Fruit fly (Drosophila melanogaster) S2 (cell line): Measurements from ENCODE around the gene CG44362.

Experiments
- CG8478 ChIP-seq: fragments of >200 bp; optimal IDR thresholded peaks from 2 replicates; lab custom pipeline; 2018
- CTCF ChIP-seq, 2 experiments: fragments of >200 bp; optimal IDR thresholded peaks; 2 replicates each; lab custom pipeline; 2018

Gene CG44362

DNA sequence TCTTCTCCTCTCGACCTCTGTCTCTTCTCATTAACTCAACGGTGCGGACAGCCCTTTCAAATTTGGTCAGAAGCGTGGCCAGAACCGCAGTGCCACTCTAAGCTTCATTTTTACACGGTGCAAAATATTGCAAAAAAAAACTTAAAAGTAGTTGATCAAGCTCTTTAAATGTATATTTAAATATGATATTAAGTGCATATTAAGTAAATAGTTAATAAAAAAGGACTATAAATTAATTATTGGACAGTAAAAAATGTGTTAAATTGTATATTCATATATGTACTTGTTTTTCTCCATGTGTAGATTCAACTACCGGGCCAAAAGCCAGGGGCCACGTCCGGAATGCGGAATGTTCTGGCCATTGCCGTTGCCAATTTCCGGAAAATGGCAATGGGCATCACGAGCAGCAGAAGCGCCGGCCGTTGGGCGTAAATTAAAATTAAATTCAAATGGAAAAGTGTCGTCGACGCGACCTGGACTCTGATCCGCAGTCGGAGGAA lies at the start of gene CG44362:
Gene CG44362 (plus strand): TSS at position 450 of the 500 bp plus-strand sequence.
- TF ChIP-seq CG8478 (lab: Kevin White, UChicago) = no peak
- no peak for TF ChIP-seq CTCF (optimal IDR thresholded peaks at IDR 0.05; lab: Kevin White, UChicago)

- TF ChIP-seq CG8478 (lab: Kevin White, UChicago) (no peak), CTCF (optimal IDR thresholded peaks at IDR 0.05; lab: Kevin White, UChicago) (no peak)
These were observed 48.1 kb upstream of the CG44362 start for dm6 chr3L:11348971-11349907.

dm6 chr3L:11349908-11350405 lies 47.4 kb upstream of the CG44362 start:
- no peak for TF ChIP-seq CG8478 (lab: Kevin White, UChicago)
- TF ChIP-seq CTCF (optimal IDR thresholded peaks at IDR 0.05; lab: Kevin White, UChicago) = no peak

- no peak for TF ChIP-seq CG8478 (lab: Kevin White, UChicago)
- TF ChIP-seq CTCF (optimal IDR thresholded peaks at IDR 0.05; lab: Kevin White, UChicago) = peak; percentile 81
These were observed 46.4 kb upstream of the CG44362 start for dm6 chr3L:11350680-11351665.

DNA sequence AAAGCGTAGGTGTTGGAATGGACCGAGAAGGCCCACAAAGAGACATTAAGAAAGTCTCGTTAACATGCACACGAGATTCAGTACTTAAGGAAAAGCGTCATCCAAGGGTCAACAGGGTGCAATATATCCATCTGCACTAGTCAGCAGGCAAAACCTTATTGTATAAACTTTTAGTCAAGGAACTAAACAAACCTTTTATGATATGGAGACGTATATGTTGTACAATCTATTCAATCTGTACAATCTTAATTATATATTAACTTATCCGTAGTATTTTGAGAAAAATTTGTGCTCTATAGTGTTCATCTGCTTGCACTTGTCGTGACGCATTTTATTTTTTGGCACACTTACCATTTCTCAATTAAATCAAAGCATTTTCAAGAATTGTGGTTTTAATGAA lies 45.6 kb upstream of the CG44362 start:
- no peak for TF ChIP-seq CTCF (optimal IDR thresholded peaks at IDR 0.05; lab: Kevin White, UChicago)
- TF ChIP-seq CG8478 (lab: Kevin White, UChicago) = no peak

DNA sequence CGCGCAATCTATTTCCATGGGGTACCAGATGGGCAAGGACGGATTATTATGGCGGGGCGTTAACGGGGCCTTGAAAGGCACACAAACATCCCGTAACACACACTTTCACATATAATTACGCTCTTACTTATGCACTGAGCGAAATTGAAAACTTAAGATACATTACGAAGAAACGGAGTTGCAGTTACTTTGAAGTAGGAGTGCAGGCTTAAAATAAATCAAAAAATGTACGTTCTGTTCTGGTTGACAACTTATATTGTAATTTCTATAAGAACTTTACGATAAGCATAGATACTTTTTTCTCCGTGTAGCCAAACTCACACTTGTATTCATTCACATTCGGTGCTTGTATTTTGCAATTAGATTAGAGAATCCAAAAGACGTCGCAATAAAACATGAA lies 44.3 kb upstream of the CG44362 start:
- TF ChIP-seq CTCF (optimal IDR thresholded peaks at IDR 0.05; lab: Kevin White, UChicago) (no peak), CG8478 (lab: Kevin White, UChicago) (no peak)

DNA sequence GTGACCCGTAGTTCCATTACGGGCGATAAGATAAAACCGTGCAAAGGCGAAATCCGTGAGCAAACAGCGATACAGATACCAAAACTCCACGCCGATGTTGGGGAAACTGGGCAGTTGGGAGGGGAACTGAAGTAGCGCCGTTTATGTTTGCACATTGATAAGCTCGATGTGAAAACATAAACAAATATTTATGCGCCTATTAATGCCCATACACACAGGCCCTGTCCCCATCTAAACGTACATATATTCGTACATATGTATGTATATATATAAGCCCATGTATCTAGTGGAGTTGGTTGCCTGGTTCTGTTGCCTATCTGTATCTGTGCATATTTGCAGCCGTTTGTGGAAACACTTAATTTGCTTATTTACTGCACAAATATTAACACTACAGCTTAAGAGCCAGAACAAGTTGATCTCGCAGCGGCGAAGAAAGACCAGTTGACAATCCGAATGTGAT lies 43.0 kb upstream of the CG44362 start:
- no peak for TF ChIP-seq CTCF (optimal IDR thresholded peaks at IDR 0.05; lab: Kevin White, UChicago)
- TF ChIP-seq CG8478 (lab: Kevin White, UChicago) = no peak

DNA sequence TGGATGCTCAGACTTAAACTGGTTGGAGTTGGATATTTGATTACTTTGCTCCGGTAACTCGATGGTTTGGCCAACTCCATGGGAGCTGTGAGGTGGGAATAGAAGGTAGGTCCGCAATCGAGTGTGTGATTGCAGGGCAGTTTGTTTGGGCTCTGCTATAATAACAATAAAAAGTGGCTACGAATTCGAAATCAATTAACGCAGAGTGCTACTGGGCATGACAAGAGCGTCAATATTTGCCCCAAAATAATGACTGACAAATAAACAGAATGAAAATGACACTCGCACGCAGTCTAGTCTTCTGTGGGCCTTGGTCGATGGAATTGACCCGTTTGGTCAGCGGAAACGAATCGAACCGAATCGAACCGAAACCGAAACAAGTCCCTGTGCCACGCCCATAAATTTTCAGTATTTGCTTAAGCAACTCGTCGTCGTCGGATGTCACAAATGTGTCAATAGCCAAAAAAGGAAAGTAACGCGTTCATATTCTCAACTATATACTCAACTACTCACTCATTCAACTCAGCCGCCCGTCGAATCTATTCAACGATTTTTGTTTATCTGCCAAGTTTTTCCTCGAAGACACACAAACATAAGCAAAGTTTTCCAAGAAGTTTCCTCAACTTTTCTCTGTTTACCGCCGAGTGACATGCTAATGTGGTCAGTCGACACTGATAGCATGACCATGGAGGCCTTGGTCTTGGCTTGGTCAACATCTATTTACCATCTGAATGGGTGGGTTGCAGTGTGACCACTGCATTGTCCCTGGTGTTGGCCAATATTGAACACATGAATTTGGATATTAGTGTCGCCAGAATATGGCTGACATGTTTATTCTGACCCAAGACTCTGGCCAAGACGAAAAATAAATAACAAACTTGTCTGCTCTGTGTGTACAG lies 41.7 kb upstream of the CG44362 start:
- no peak for TF ChIP-seq CG8478 (lab: Kevin White, UChicago)
- TF ChIP-seq CTCF (optimal IDR thresholded peaks at IDR 0.05; lab: Kevin White, UChicago) = no peak

- no peak for TF ChIP-seq CG8478 (lab: Kevin White, UChicago)
- TF ChIP-seq CTCF (optimal IDR thresholded peaks at IDR 0.05; lab: Kevin White, UChicago) = no peak
These were observed 40.3 kb upstream of the CG44362 start for dm6 chr3L:11357059-11357458.

DNA sequence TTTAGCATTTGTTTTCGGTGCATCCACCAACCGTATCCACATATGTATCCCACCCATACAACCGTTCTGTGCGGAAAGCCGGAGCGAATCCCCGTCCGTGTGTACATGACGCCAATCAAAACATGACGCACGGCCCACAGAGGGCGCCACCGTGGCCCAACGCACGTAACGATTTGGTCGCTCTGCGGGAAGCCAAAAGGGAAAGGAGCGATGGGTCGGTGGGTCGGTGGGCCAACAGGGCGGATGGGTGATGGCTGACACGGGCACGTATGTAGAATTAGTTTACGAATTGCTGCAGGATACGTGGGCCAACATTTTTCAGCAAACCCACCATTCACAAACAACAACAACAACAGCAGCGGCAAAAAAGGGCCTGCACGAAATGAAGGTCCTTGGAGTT lies 38.6 kb upstream of the CG44362 start:
- TF ChIP-seq CTCF (optimal IDR thresholded peaks at IDR 0.05; lab: Kevin White, UChicago) = peak; percentile 84 to 87
- no peak for TF ChIP-seq CG8478 (lab: Kevin White, UChicago)

- no peak for TF ChIP-seq CG8478 (lab: Kevin White, UChicago)
- no peak for TF ChIP-seq CTCF (optimal IDR thresholded peaks at IDR 0.05; lab: Kevin White, UChicago)
These were observed 37.7 kb upstream of the CG44362 start for dm6 chr3L:11359596-11359995.

DNA sequence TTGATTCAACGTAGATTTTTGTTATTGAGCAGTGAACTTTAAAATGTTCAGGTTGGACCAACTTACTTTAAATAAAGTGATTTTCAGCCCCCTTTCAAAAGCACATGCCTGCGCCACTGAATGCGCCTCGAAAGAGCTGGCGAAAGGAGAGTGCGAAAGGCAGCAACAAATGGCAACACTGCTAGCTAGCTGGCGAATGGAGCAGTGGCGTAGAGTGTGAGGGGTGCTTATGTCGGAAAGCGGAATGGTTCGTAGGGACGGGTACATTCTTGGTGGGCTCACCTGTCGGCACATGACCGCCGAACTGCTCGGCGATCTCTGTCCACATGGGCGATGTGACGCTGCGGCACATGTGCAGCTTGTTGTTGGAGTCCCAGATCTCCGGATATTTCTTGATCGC lies 33.0 kb upstream of the CG44362 start:
- TF ChIP-seq CTCF (optimal IDR thresholded peaks at IDR 0.05; lab: Kevin White, UChicago) = no peak
- no peak for TF ChIP-seq CG8478 (lab: Kevin White, UChicago)

dm6 chr3L:11364835-11365431 lies 32.4 kb upstream of the CG44362 start, which contains the start of gene CG6163:
Gene CG6163 (minus strand): TSS chr3L:11364885.
- no peak for TF ChIP-seq CG8478 (lab: Kevin White, UChicago)
- TF ChIP-seq CTCF (optimal IDR thresholded peaks at IDR 0.05; lab: Kevin White, UChicago) = no peak
